Worm (Caenorhabditis elegans) whole organism, L4 larva: ENCODE data around the gene H10E21.1.

Source experiments
- D1046.2 ChIP-seq: fragments of 200-800 bp; sonication (Bioruptor generic); IDR thresholded peaks from 2 replicates; pipeline ENCODE4 v1.3.6; 2022; ENCODE audit warnings: missing genetic modification characterization, missing compliant biosample characterization
- F44E2.7 ChIP-seq: fragments of 200-800 bp; sonication (Bioruptor generic); IDR thresholded peaks from 2 replicates; pipeline ENCODE4 v2.1.2; 2022; ENCODE audit warnings: missing genetic modification characterization, missing compliant biosample characterization
- R02D3.7 ChIP-seq: fragments of 150-350 bp; sonication (generic microtip); optimal IDR thresholded peaks from 3 replicates; lab custom pipeline; 2014; ENCODE audit warnings: missing biosample characterization, missing genetic modification characterization
- T20F7.1 ChIP-seq: fragments of 200-800 bp; sonication (Bioruptor generic); optimal IDR thresholded peaks from 2 replicates; lab custom pipeline; 2018; ENCODE audit warnings: mild to moderate bottlenecking, missing genetic modification characterization, missing compliant biosample characterization
- T26A8.4 ChIP-seq: fragments of 200-800 bp; sonication (Bioruptor generic); IDR thresholded peaks from 2 replicates; pipeline ENCODE4 v1.3.6; 2022; ENCODE audit warnings: missing genetic modification characterization, missing compliant biosample characterization
- Y105C5A.15 ChIP-seq: fragments of 200-800 bp; sonication (Bioruptor generic); IDR thresholded peaks from 2 replicates; pipeline ENCODE4 v1.3.6; 2022; ENCODE audit warnings: missing genetic modification characterization, missing compliant biosample characterization
- Y5F2A.4 ChIP-seq: fragments of 200-800 bp; sonication (Bioruptor generic); optimal IDR thresholded peaks from 2 replicates; lab custom pipeline; 2018; ENCODE audit warnings: mild to moderate bottlenecking, missing genetic modification characterization, missing compliant biosample characterization
- Y75B8A.6 ChIP-seq: fragments of 200-800 bp; sonication (Bioruptor generic); IDR thresholded peaks from 2 replicates; pipeline ENCODE4 v1.3.6; 2022; ENCODE audit warnings: missing genetic modification reagents, missing genetic modification characterization, missing compliant biosample characterization
- attf-4 ChIP-seq: sonication (generic microtip); optimal IDR thresholded peaks from 3 replicates; lab custom pipeline; 2017; ENCODE audit warnings: missing biosample characterization, missing genetic modification characterization
- ceh-28 ChIP-seq: fragments of 150-350 bp; optimal IDR thresholded peaks from 2 replicates; lab custom pipeline; 2014; ENCODE audit warnings: missing biosample characterization, missing genetic modification reagents, missing genetic modification characterization
- ceh-82 ChIP-seq: sonication (generic microtip); optimal IDR thresholded peaks from 2 replicates; lab custom pipeline; 2017; ENCODE audit warnings: missing biosample characterization, missing genetic modification characterization
- cey-2 ChIP-seq: sonication (generic microtip); optimal IDR thresholded peaks from 3 replicates; lab custom pipeline; 2017; ENCODE audit warnings: missing genetic modification characterization, mild to moderate bottlenecking, missing compliant biosample characterization, antibody characterized with exemption, borderline replicate concordance; ENCODE audit not compliant: insufficient read depth
- daf-12 ChIP-seq: fragments of 150-350 bp; optimal IDR thresholded peaks from 2 replicates; lab custom pipeline; 2014; ENCODE audit warnings: missing biosample characterization, missing genetic modification reagents, missing genetic modification characterization
- daf-16 ChIP-seq, 3 experiments: sonication (generic microtip); optimal IDR thresholded peaks; 2 replicates each; lab custom pipeline; 2016 to 2017; ENCODE audit warnings: missing genetic modification characterization in 3 of 3, missing genetic modification reagents in 3 of 3, mild to moderate bottlenecking in 2 of 3, missing compliant biosample characterization in 2 of 3, missing biosample characterization in 1 of 3, moderate library complexity in 1 of 3
- daf-19 ChIP-seq: fragments of 200-800 bp; sonication (Bioruptor generic); conservative IDR thresholded peaks from 2 replicates; pipeline ENCODE4 v1.3.6; 2022; ENCODE audit warnings: missing genetic modification characterization, missing compliant biosample characterization
- daf-8 ChIP-seq: fragments of 200-800 bp; sonication (Bioruptor generic); IDR thresholded peaks from 2 replicates; pipeline ENCODE4 v1.3.6; 2022; ENCODE audit warnings: missing genetic modification characterization, missing compliant biosample characterization
- dmd-6 ChIP-seq: fragments of 200-800 bp; sonication (Bioruptor generic); IDR thresholded peaks from 2 replicates; pipeline ENCODE4 v1.3.6; 2022; ENCODE audit warnings: missing genetic modification reagents, missing genetic modification characterization, missing compliant biosample characterization
- gei-8 ChIP-seq: fragments of 200-800 bp; sonication (Bioruptor generic); optimal IDR thresholded peaks from 2 replicates; lab custom pipeline; 2018; ENCODE audit warnings: mild to moderate bottlenecking, missing genetic modification characterization, missing compliant biosample characterization
- hif-1 ChIP-seq, 2 experiments: sonication (generic microtip); optimal IDR thresholded peaks; 2 replicates each; lab custom pipeline; 2016 to 2017; ENCODE audit warnings: missing compliant biosample characterization in 2 of 2, missing genetic modification characterization in 2 of 2, missing genetic modification reagents in 2 of 2, missing genotype in 2 of 2, mild to moderate bottlenecking in 1 of 2
- lim-7 ChIP-seq: fragments of 200-800 bp; sonication (Bioruptor generic); IDR thresholded peaks from 2 replicates; pipeline ENCODE4 v1.3.6; 2022; ENCODE audit warnings: missing genetic modification characterization, missing compliant biosample characterization
- lin-1 ChIP-seq: fragments of 200-800 bp; sonication (Bioruptor generic); IDR thresholded peaks from 2 replicates; pipeline ENCODE4 v1.3.6; 2022; ENCODE audit warnings: missing genetic modification reagents, missing genetic modification characterization, missing compliant biosample characterization
- lin-15B ChIP-seq: fragments of 150-350 bp; sonication (generic microtip); optimal IDR thresholded peaks from 3 replicates; lab custom pipeline; 2014; ENCODE audit warnings: missing biosample characterization, missing genetic modification characterization
- lin-29 ChIP-seq: fragments of 200-800 bp; sonication (Bioruptor generic); IDR thresholded peaks from 2 replicates; pipeline ENCODE4 v1.3.6; 2022; ENCODE audit warnings: missing genetic modification reagents, missing genetic modification characterization, missing compliant biosample characterization
- lin-39 ChIP-seq: fragments of 150-350 bp; optimal IDR thresholded peaks from 2 replicates; lab custom pipeline; 2014; ENCODE audit warnings: missing biosample characterization, missing genetic modification reagents, missing genetic modification characterization
- lsy-2 ChIP-seq, 2 experiments: fragments of 150-350 bp in 1 of 2; sonication (generic microtip) in 1 of 2; optimal IDR thresholded peaks; 2 replicates each; lab custom pipeline; 2014 to 2017; ENCODE audit warnings: missing biosample characterization in 2 of 2, missing genetic modification characterization in 2 of 2
- mdl-1 ChIP-seq, 2 experiments: fragments of 150-350 bp in 1 of 2; sonication (generic microtip) in 1 of 2; optimal IDR thresholded peaks; 2 replicates each; lab custom pipeline; 2014 to 2017; ENCODE audit warnings: missing biosample characterization in 2 of 2, missing genetic modification characterization in 2 of 2
- mdt-29 ChIP-seq: fragments of 200-800 bp; sonication (Bioruptor generic); IDR thresholded peaks from 2 replicates; pipeline ENCODE4 v1.3.6; 2022; ENCODE audit warnings: missing genetic modification reagents, missing genetic modification characterization, missing compliant biosample characterization
- mep-1 ChIP-seq: fragments of 150-350 bp; sonication (generic microtip); optimal IDR thresholded peaks from 3 replicates; lab custom pipeline; 2014; ENCODE audit warnings: missing biosample characterization, missing genetic modification characterization
- nhr-10 ChIP-seq: fragments of 150-350 bp; optimal IDR thresholded peaks from 2 replicates; lab custom pipeline; 2014; ENCODE audit warnings: missing biosample characterization, missing genetic modification characterization
- nhr-11 ChIP-seq: fragments of 150-350 bp; optimal IDR thresholded peaks from 2 replicates; lab custom pipeline; 2014; ENCODE audit warnings: missing biosample characterization, missing genetic modification characterization
- nhr-25 ChIP-seq: sonication (generic microtip); optimal IDR thresholded peaks from 2 replicates; lab custom pipeline; 2017; ENCODE audit warnings: missing genetic modification characterization, mild to moderate bottlenecking, missing compliant biosample characterization, antibody characterized with exemption, moderate library complexity, borderline replicate concordance; ENCODE audit not compliant: insufficient read depth
- nhr-28 ChIP-seq: fragments of 150-350 bp; optimal IDR thresholded peaks from 2 replicates; lab custom pipeline; 2014; ENCODE audit warnings: missing biosample characterization, missing genetic modification characterization
- nhr-42 ChIP-seq: fragments of 200-800 bp; sonication (Bioruptor generic); IDR thresholded peaks from 2 replicates; pipeline ENCODE4 v1.3.6; 2022; ENCODE audit warnings: missing genetic modification characterization, missing compliant biosample characterization
- nhr-48 ChIP-seq: sonication (generic microtip); optimal IDR thresholded peaks from 2 replicates; lab custom pipeline; 2016; ENCODE audit warnings: mild to moderate bottlenecking, missing genetic modification characterization, missing compliant biosample characterization
- nhr-6 ChIP-seq: fragments of 150-350 bp; optimal IDR thresholded peaks from 2 replicates; lab custom pipeline; 2014; ENCODE audit warnings: missing biosample characterization, missing genetic modification characterization
- nhr-77 ChIP-seq: fragments of 150-350 bp; optimal IDR thresholded peaks from 2 replicates; lab custom pipeline; 2014; ENCODE audit warnings: missing biosample characterization, missing genetic modification characterization
- pha-4 ChIP-seq, 2 experiments: fragments of 150-350 bp in 1 of 2; fragments of 200-800 bp in 1 of 2; sonication (Bioruptor generic) in 1 of 2; IDR thresholded peaks in 1 of 2; optimal IDR thresholded peaks in 1 of 2; 2 replicates each; pipeline versions ENCODE4 v1.3.6 to Lab custom; 2014 to 2022; ENCODE audit warnings: missing genetic modification characterization in 2 of 2, missing genetic modification reagents in 2 of 2, missing biosample characterization in 1 of 2, missing compliant biosample characterization in 1 of 2
- php-3 ChIP-seq: fragments of 200-800 bp; sonication (Bioruptor generic); IDR thresholded peaks from 2 replicates; pipeline ENCODE4 v1.3.6; 2022; ENCODE audit warnings: missing genetic modification reagents, missing genetic modification characterization, missing compliant biosample characterization
- pqm-1 ChIP-seq: sonication (generic microtip); optimal IDR thresholded peaks from 2 replicates; lab custom pipeline; 2017; ENCODE audit warnings: missing biosample characterization, missing genetic modification characterization
- sdz-12 ChIP-seq: fragments of 200-800 bp; sonication (Bioruptor generic); optimal IDR thresholded peaks from 2 replicates; lab custom pipeline; 2018; ENCODE audit warnings: mild to moderate bottlenecking, missing genetic modification characterization, missing compliant biosample characterization
- set-16 ChIP-seq: fragments of 200-800 bp; sonication (Bioruptor generic); IDR thresholded peaks from 2 replicates; pipeline ENCODE4 v1.3.6; 2022; ENCODE audit warnings: missing genetic modification reagents, missing genetic modification characterization, missing compliant biosample characterization
- skn-1 ChIP-seq: fragments of 150-350 bp; optimal IDR thresholded peaks from 2 replicates; lab custom pipeline; 2014; ENCODE audit warnings: missing biosample characterization, missing genetic modification characterization
- snpc-4 ChIP-seq: fragments of 150-350 bp; optimal IDR thresholded peaks from 2 replicates; lab custom pipeline; 2014; ENCODE audit warnings: missing biosample characterization, missing genetic modification characterization
- spr-1 ChIP-seq: sonication (generic microtip); optimal IDR thresholded peaks from 2 replicates; lab custom pipeline; 2016; ENCODE audit warnings: mild to moderate bottlenecking, missing genetic modification characterization, missing compliant biosample characterization
- tra-1 ChIP-seq: fragments of 200-800 bp; sonication (Bioruptor generic); IDR thresholded peaks from 2 replicates; pipeline ENCODE4 v1.3.6; 2022; ENCODE audit warnings: missing genetic modification reagents, missing genetic modification characterization, missing compliant biosample characterization
- unc-130 ChIP-seq: sonication (generic microtip); optimal IDR thresholded peaks from 2 replicates; lab custom pipeline; 2016; ENCODE audit warnings: missing genetic modification reagents, missing genetic modification characterization, missing compliant biosample characterization
- unc-39 ChIP-seq: sonication (generic microtip); optimal IDR thresholded peaks from 2 replicates; lab custom pipeline; 2017; ENCODE audit warnings: missing biosample characterization, missing genetic modification characterization
- zfp-2 ChIP-seq: sonication (generic microtip); optimal IDR thresholded peaks from 2 replicates; lab custom pipeline; 2016; ENCODE audit warnings: mild to moderate bottlenecking, missing genetic modification characterization, missing compliant biosample characterization
- zfp-3 ChIP-seq: fragments of 200-800 bp; sonication (Bioruptor generic); conservative IDR thresholded peaks from 2 replicates; pipeline ENCODE4 v1.3.6; 2022; ENCODE audit warnings: missing genetic modification reagents, missing genetic modification characterization, missing compliant biosample characterization
- zip-11 ChIP-seq: fragments of 200-800 bp; sonication (Bioruptor generic); IDR thresholded peaks from 2 replicates; pipeline ENCODE4 v1.3.6; 2022; ENCODE audit warnings: missing genetic modification characterization, missing compliant biosample characterization

Gene H10E21.1

ce11 chrIII:62383-62873 lies 46.9 kb downstream of the H10E21.1 start:
- no peak for TF ChIP-seq nhr-11 (tag; lab: Kevin White, UChicago)
- TF ChIP-seq lim-7 (GFP tag; lab: Robert Waterston, UW), result no peak
- TF ChIP-seq mep-1 (tag; lab: Kevin White, UChicago), result peak; percentile 91
- no peak for TF ChIP-seq tra-1
- TF ChIP-seq Y105C5A.15 (GFP tag; lab: Robert Waterston, UW), result peak; percentile 55; the same call in 1 of the 2 replicates
- no peak for TF ChIP-seq set-16 (GFP tag; lab: Robert Waterston, UW)
- no peak for TF ChIP-seq skn-1 (tag; lab: Kevin White, UChicago)
- no peak for TF ChIP-seq F44E2.7 (GFP tag; lab: Robert Waterston, UW)
- TF ChIP-seq T26A8.4 (GFP tag; lab: Robert Waterston, UW), result peak; percentile 75; the same call in 1 of the 2 replicates
- TF ChIP-seq mdt-29 (GFP tag; lab: Robert Waterston, UW), result 0 out of 2 replicates have a peak, but pooled peaks have one; percentile 21
- no peak for TF ChIP-seq nhr-25 (tag; lab: Kevin White, UChicago)
- TF ChIP-seq spr-1, result no peak
- TF ChIP-seq nhr-10 (tag; lab: Kevin White, UChicago), result no peak
- no peak for TF ChIP-seq nhr-42 (GFP tag; lab: Robert Waterston, UW)
- TF ChIP-seq snpc-4, result no peak
- TF ChIP-seq cey-2 (tag; lab: Kevin White, UChicago), result no peak
- TF ChIP-seq T20F7.1 (GFP tag; lab: Kevin White, UChicago), result peak; percentile 76
- TF ChIP-seq D1046.2 (GFP tag; lab: Robert Waterston, UW), result no peak
- no peak for TF ChIP-seq zip-11 (GFP tag; lab: Robert Waterston, UW)
- no peak for TF ChIP-seq unc-130
- peak in 1 of 2 experiments; percentile 1 for TF ChIP-seq hif-1 (tag; optimal IDR thresholded peaks at IDR 0.05; lab: Kevin White, UChicago)
- no peak for TF ChIP-seq daf-8 (GFP tag; lab: Robert Waterston, UW)
- peak; percentile 35 for TF ChIP-seq dmd-6 (GFP tag; lab: Robert Waterston, UW)
- TF ChIP-seq daf-16 (GFP tag; optimal IDR thresholded peaks at IDR 0.05; lab: Kevin White, UChicago), result no peak
- no peak for TF ChIP-seq daf-16 (tag; optimal IDR thresholded peaks at IDR 0.05; lab: Kevin White, UChicago)
- no peak for TF ChIP-seq attf-4 (tag; lab: Kevin White, UChicago)
- no peak for TF ChIP-seq nhr-28 (tag; lab: Kevin White, UChicago)
- no peak for TF ChIP-seq lin-15B
- no peak for TF ChIP-seq gei-8
- no peak for TF ChIP-seq ceh-82
- no peak for TF ChIP-seq nhr-48 (tag; lab: Kevin White, UChicago)
- no peak for TF ChIP-seq Y5F2A.4 (GFP tag; lab: Kevin White, UChicago)
- peak; percentile 50; the same call in 1 of the 2 replicates for TF ChIP-seq Y75B8A.6
- no peak for TF ChIP-seq mdl-1 (tag; optimal IDR thresholded peaks at IDR 0.05; lab: Kevin White, UChicago)
- peak; percentile 20; the same call in 1 of the 2 replicates for TF ChIP-seq php-3 (GFP tag; lab: Robert Waterston, UW)
- no peak for TF ChIP-seq sdz-12
- TF ChIP-seq unc-39 (tag; lab: Kevin White, UChicago), result no peak
- no peak for TF ChIP-seq daf-12
- no peak for TF ChIP-seq R02D3.7
- TF ChIP-seq lsy-2 (tag; optimal IDR thresholded peaks at IDR 0.05; lab: Kevin White, UChicago), result peak in 1 of 2 experiments; percentile 90
- TF ChIP-seq ceh-28 (tag; lab: Kevin White, UChicago), result no peak
- no peak for TF ChIP-seq pqm-1 (tag; lab: Kevin White, UChicago)
- no peak for TF ChIP-seq pha-4 (GFP tag; IDR thresholded peaks at IDR 0.05; lab: Robert Waterston, UW)
- TF ChIP-seq pha-4 (tag; optimal IDR thresholded peaks at IDR 0.05; lab: Kevin White, UChicago), result no peak
- no peak for TF ChIP-seq lin-39 (tag; lab: Kevin White, UChicago)
- peak; percentile 42 for TF ChIP-seq zfp-2 (tag; lab: Kevin White, UChicago)
- peak; percentile 87 for TF ChIP-seq zfp-3 (GFP tag; lab: Robert Waterston, UW)
- TF ChIP-seq nhr-77 (tag; lab: Kevin White, UChicago), result peak; percentile 27
- TF ChIP-seq lin-29, result no peak; the same call in 1 of the 2 replicates
- no peak for TF ChIP-seq nhr-6 (tag; lab: Kevin White, UChicago)
- TF ChIP-seq daf-19, result no peak
- peak; percentile 75 for TF ChIP-seq lin-1
